Worm (Caenorhabditis elegans): ENCODE data around the gene nta-1.
"Not testable (repeated sequence)": the region's sequence is repeated elsewhere in the genome, so short reads cannot be mapped to it uniquely, and the experiment has no call there.

DNA sequence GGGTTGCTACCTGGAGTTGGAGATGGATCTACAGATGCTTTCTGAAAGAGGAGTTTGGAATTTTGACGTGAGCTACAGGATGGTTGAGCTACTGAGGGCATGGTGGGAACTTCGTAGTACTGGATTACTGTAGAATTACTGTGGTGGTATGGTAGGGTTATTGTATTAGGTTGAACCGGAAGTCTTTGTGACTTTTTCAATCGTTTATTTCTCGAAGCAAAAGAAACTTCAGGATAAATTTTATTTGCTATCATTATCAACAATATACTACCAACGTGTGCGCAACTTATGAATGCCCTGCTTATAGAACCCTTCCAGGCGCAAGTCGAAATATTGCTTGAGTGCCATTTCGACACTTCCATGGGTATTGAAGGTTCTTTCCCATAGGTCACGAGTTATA, 18.0 kb upstream of the nta-1 start, which contains the start of gene T24E12.6:
- not testable (repeated sequence) for TF ChIP-seq W03F9.2, him-1, dao-5 (tag; optimal IDR thresholded peaks at IDR 0.05)
